Worm (Caenorhabditis elegans) whole organism, L3 larva: ENCODE data around the gene R11F4.2.

Source experiments
- R02D3.7 ChIP-seq: fragments of 150-350 bp; optimal IDR thresholded peaks from 2 replicates; lab custom pipeline; 2014; ENCODE audit warnings: missing biosample characterization, missing genetic modification characterization
- ZK546.5 ChIP-seq: sonication (generic microtip); optimal IDR thresholded peaks from 2 replicates; lab custom pipeline; 2017; ENCODE audit warnings: missing biosample characterization, missing genetic modification characterization
- ama-1 ChIP-seq: fragments of 150-350 bp; optimal IDR thresholded peaks from 2 replicates; lab custom pipeline; 2018
- ceh-82 ChIP-seq: fragments of 150-350 bp; optimal IDR thresholded peaks from 2 replicates; lab custom pipeline; 2014; ENCODE audit warnings: missing biosample characterization, missing genetic modification characterization
- ceh-9 ChIP-seq: sonication (generic microtip); optimal IDR thresholded peaks from 2 replicates; lab custom pipeline; 2018; ENCODE audit warnings: missing biosample characterization, missing genetic modification characterization
- daf-12 ChIP-seq: fragments of 150-350 bp; optimal IDR thresholded peaks from 2 replicates; lab custom pipeline; 2014; ENCODE audit warnings: missing biosample characterization, missing genetic modification reagents, missing genetic modification characterization
- elt-1 ChIP-seq: fragments of 150-350 bp; optimal IDR thresholded peaks from 2 replicates; lab custom pipeline; 2014; ENCODE audit warnings: missing biosample characterization, missing genetic modification characterization
- elt-2 ChIP-seq: sonication (generic microtip); optimal IDR thresholded peaks from 2 replicates; lab custom pipeline; 2016; ENCODE audit warnings: missing genetic modification reagents, mild to moderate bottlenecking, missing genetic modification characterization, missing compliant biosample characterization
- fkh-10 ChIP-seq: sonication (generic microtip); optimal IDR thresholded peaks from 2 replicates; lab custom pipeline; 2017; ENCODE audit warnings: missing biosample characterization, missing genetic modification reagents, missing genetic modification characterization
- fkh-2 ChIP-seq: fragments of 150-350 bp; optimal IDR thresholded peaks from 2 replicates; lab custom pipeline; 2014; ENCODE audit warnings: missing biosample characterization, missing genetic modification reagents, missing genetic modification characterization
- hmg-11 ChIP-seq: sonication (generic microtip); optimal IDR thresholded peaks from 2 replicates; lab custom pipeline; 2016; ENCODE audit warnings: missing genetic modification characterization, missing compliant biosample characterization
- jun-1 ChIP-seq: fragments of 150-350 bp; optimal IDR thresholded peaks from 2 replicates; lab custom pipeline; 2014; ENCODE audit warnings: missing biosample characterization, missing genetic modification reagents, missing genetic modification characterization
- lin-15B ChIP-seq: fragments of 150-350 bp; optimal IDR thresholded peaks from 2 replicates; lab custom pipeline; 2014; ENCODE audit warnings: missing biosample characterization, missing genetic modification characterization
- lsy-12 ChIP-seq: sonication (generic microtip); optimal IDR thresholded peaks from 2 replicates; lab custom pipeline; 2016; ENCODE audit warnings: mild to moderate bottlenecking, missing genetic modification characterization, missing compliant biosample characterization
- mml-1 ChIP-seq: fragments of 150-350 bp; sonication (generic microtip); optimal IDR thresholded peaks from 3 replicates; lab custom pipeline; 2014; ENCODE audit warnings: missing biosample characterization, missing genetic modification characterization
- nfya-1 ChIP-seq: sonication (generic microtip); optimal IDR thresholded peaks from 2 replicates; lab custom pipeline; 2017; ENCODE audit warnings: missing genetic modification characterization, mild to moderate bottlenecking, missing compliant biosample characterization, antibody characterized with exemption, moderate library complexity; ENCODE audit not compliant: insufficient read depth
- nhr-11 ChIP-seq: fragments of 150-350 bp; optimal IDR thresholded peaks from 2 replicates; lab custom pipeline; 2014; ENCODE audit warnings: missing biosample characterization, missing genetic modification characterization
- nhr-12 ChIP-seq: fragments of 150-350 bp; optimal IDR thresholded peaks from 2 replicates; lab custom pipeline; 2014; ENCODE audit warnings: missing biosample characterization, missing genetic modification characterization
- nhr-23 ChIP-seq: fragments of 150-350 bp; optimal IDR thresholded peaks from 2 replicates; lab custom pipeline; 2014; ENCODE audit warnings: missing biosample characterization, missing genetic modification reagents, missing genetic modification characterization
- nhr-237 ChIP-seq: fragments of 150-350 bp; optimal IDR thresholded peaks from 2 replicates; lab custom pipeline; 2014; ENCODE audit warnings: missing biosample characterization, missing genetic modification characterization
- nhr-25 ChIP-seq: sonication (generic microtip); optimal IDR thresholded peaks from 2 replicates; lab custom pipeline; 2017; ENCODE audit warnings: missing biosample characterization, missing genetic modification characterization
- nhr-28 ChIP-seq: fragments of 150-350 bp; optimal IDR thresholded peaks from 2 replicates; lab custom pipeline; 2014; ENCODE audit warnings: missing biosample characterization, missing genetic modification characterization
- nhr-43 ChIP-seq: sonication (generic microtip); optimal IDR thresholded peaks from 2 replicates; lab custom pipeline; 2016; ENCODE audit warnings: mild to moderate bottlenecking, missing genetic modification characterization, missing compliant biosample characterization; ENCODE audit not compliant: poor library complexity, severe bottlenecking
- nhr-76 ChIP-seq: fragments of 150-350 bp; sonication (generic microtip); optimal IDR thresholded peaks from 5 replicates; lab custom pipeline; 2014; ENCODE audit warnings: missing biosample characterization, missing genetic modification characterization
- nhr-77 ChIP-seq: fragments of 150-350 bp; optimal IDR thresholded peaks from 2 replicates; lab custom pipeline; 2014; ENCODE audit warnings: missing biosample characterization, missing genetic modification characterization
- pha-4 ChIP-seq: fragments of 150-350 bp; optimal IDR thresholded peaks from 2 replicates; lab custom pipeline; 2014; ENCODE audit warnings: missing biosample characterization, missing genetic modification reagents, missing genetic modification characterization
- pqm-1 ChIP-seq: fragments of 150-350 bp; optimal IDR thresholded peaks from 2 replicates; lab custom pipeline; 2017; ENCODE audit warnings: missing biosample characterization, missing genetic modification characterization, inconsistent platforms
- tbx-2 ChIP-seq: sonication (generic microtip); optimal IDR thresholded peaks from 2 replicates; lab custom pipeline; 2016; ENCODE audit warnings: mild to moderate bottlenecking, missing genetic modification characterization, missing compliant biosample characterization
- unc-39 ChIP-seq: sonication (generic microtip); optimal IDR thresholded peaks from 4 replicates; lab custom pipeline; 2017; ENCODE audit warnings: missing biosample characterization, missing genetic modification characterization
- zag-1 ChIP-seq: fragments of 150-350 bp; optimal IDR thresholded peaks from 2 replicates; lab custom pipeline; 2014; ENCODE audit warnings: missing biosample characterization, missing genetic modification characterization

R11F4.2 gene

ce11 chrII:4091828-4092227, 9.0 kb downstream of the R11F4.2 start, which contains the start of gene R11F4.1:
Gene R11F4.1 (plus strand): TSS chrII:4091930.
- no peak for TF ChIP-seq elt-1 (tag; lab: Kevin White, UChicago)
- TF ChIP-seq unc-39 (tag; lab: Kevin White, UChicago) = no peak
- peak; percentile 58 for TF ChIP-seq ama-1 (lab: Kevin White, UChicago)
- no peak for TF ChIP-seq nhr-11 (tag; lab: Kevin White, UChicago)
- TF ChIP-seq hmg-11 (tag; lab: Kevin White, UChicago) = no peak
- TF ChIP-seq elt-2 (tag; lab: Kevin White, UChicago) = no peak
- TF ChIP-seq nhr-12 (tag; lab: Kevin White, UChicago) = no peak
- no peak for TF ChIP-seq nhr-77 (tag; lab: Kevin White, UChicago)
- TF ChIP-seq mml-1 (tag; lab: Kevin White, UChicago) = no peak
- TF ChIP-seq, all 47 proteins: peak for 1

DNA sequence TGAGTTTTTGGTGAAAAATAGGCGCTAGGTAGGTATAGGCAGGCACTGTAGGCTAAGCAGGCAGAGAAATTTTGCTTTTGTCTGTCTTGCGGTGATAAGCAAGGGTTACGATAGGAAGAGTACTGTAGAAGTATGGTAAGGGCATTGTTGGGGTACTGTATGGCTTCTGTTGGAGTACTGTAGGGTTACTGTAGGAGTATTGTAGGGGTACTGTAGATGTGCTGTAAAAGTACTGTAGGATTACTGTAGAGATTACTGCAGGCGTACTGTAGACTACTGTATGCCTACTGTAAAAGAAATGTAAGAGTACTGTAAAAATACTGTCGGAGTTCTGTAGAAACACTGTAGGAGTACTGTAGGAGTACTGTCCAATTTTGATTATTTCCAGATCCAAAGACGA, 9.6 kb downstream of the R11F4.2 start:
- TF ChIP-seq ama-1 (lab: Kevin White, UChicago) = peak; percentile 10
- TF ChIP-seq nhr-23 (tag; lab: Kevin White, UChicago) = no peak

- no peak for TF ChIP-seq nhr-11 (tag; lab: Kevin White, UChicago)
- TF ChIP-seq nfya-1 (tag; lab: Kevin White, UChicago) = peak; percentile 64
- no peak for TF ChIP-seq nhr-25
- no peak for TF ChIP-seq jun-1 (tag; lab: Kevin White, UChicago)
- TF ChIP-seq nhr-28 (tag; lab: Kevin White, UChicago) = no peak
- TF ChIP-seq nhr-237 = no peak
- TF ChIP-seq pqm-1 = no peak
- no peak for TF ChIP-seq zag-1 (tag; lab: Kevin White, UChicago)
- no peak for TF ChIP-seq daf-12
- no peak for TF ChIP-seq nhr-76
- peak; percentile 43 for TF ChIP-seq nhr-23 (tag; lab: Kevin White, UChicago)
- TF ChIP-seq R02D3.7 (tag; lab: Kevin White, UChicago) = no peak
- no peak for TF ChIP-seq tbx-2 (tag; lab: Kevin White, UChicago)
- TF ChIP-seq lsy-12 = peak; percentile 4
- TF ChIP-seq lin-15B (tag; lab: Kevin White, UChicago) = no peak
- TF ChIP-seq unc-39 (tag; lab: Kevin White, UChicago) = no peak
- TF ChIP-seq elt-2 (tag; lab: Kevin White, UChicago) = no peak
- TF ChIP-seq pha-4 (tag; lab: Kevin White, UChicago) = no peak
- TF ChIP-seq nhr-43 (tag; lab: Kevin White, UChicago) = peak; percentile 60
- TF ChIP-seq nhr-12 (tag; lab: Kevin White, UChicago) = no peak
- TF ChIP-seq, all 47 proteins: peak for 4
Measured at ce11 chrII:4094030-4094846, 11.4 kb downstream of the R11F4.2 start.

DNA sequence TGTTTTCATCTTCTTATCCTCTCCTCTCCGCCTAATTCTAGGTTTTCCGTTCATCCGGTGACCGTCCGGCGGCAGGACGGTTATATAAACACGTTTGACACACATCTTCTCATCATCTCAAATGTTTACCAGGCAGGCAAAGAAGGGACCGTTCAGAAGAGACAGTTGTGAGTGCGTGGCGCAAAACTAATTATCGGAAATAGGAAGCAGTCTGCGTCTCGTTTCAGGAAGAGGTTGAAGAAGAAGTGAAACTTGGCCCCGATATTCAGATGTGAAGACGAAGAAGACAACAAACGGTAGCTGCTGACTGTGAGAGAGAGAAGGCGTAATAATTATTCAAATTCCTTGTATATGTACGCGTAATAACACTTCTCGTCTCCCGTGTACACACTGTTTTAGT, 15.9 kb downstream of the R11F4.2 start:
- TF ChIP-seq ama-1 (lab: Kevin White, UChicago) (no peak), ZK546.5 (no peak), nhr-77 (tag; lab: Kevin White, UChicago) (no peak), nhr-43 (tag; lab: Kevin White, UChicago) (no peak), elt-1 (tag; lab: Kevin White, UChicago) (no peak), fkh-2 (tag; lab: Kevin White, UChicago) (no peak), fkh-10 (GFP tag; lab: Kevin White, UChicago) (no peak), hmg-11 (tag; lab: Kevin White, UChicago) (no peak), ceh-9 (no peak), R02D3.7 (tag; lab: Kevin White, UChicago) (no peak), ceh-82 (tag; lab: Kevin White, UChicago) (no peak), nhr-76 (no peak), zag-1 (tag; lab: Kevin White, UChicago) (no peak), lin-15B (tag; lab: Kevin White, UChicago) (no peak), unc-39 (tag; lab: Kevin White, UChicago) (no peak)
- TF ChIP-seq, all 47 proteins: peak for 0

- TF ChIP-seq pqm-1 = no peak
Measured at ce11 chrII:4100485-4100884, 17.6 kb downstream of the R11F4.2 start, which contains the start of gene rhgf-2. Gene rhgf-2 (plus strand): TSS chrII:4100785.
